Worm (Caenorhabditis elegans) whole organism, L1 larva: ENCODE data around the gene Y77E11A.12.

Source experiments
- ces-1 ChIP-seq: fragments of 150-350 bp; optimal IDR thresholded peaks from 2 replicates; lab custom pipeline; 2014; ENCODE audit warnings: missing biosample characterization, missing genetic modification reagents, missing genetic modification characterization
- egl-27 ChIP-seq, 2 experiments: fragments of 150-350 bp in 1 of 2; sonication (generic microtip); optimal IDR thresholded peaks; 3 replicates each; lab custom pipeline; 2017 to 2018; ENCODE audit warnings: missing biosample characterization in 2 of 2, missing genetic modification characterization in 2 of 2, missing genetic modification reagents in 2 of 2
- jun-1 ChIP-seq: fragments of 150-350 bp; optimal IDR thresholded peaks from 2 replicates; lab custom pipeline; 2014; ENCODE audit warnings: missing biosample characterization, missing genetic modification reagents, missing genetic modification characterization
- lin-39 ChIP-seq: fragments of 150-350 bp; optimal IDR thresholded peaks from 2 replicates; lab custom pipeline; 2014; ENCODE audit warnings: missing biosample characterization, missing genetic modification reagents, missing genetic modification characterization
- lsy-2 ChIP-seq, 2 experiments: fragments of 150-350 bp; optimal IDR thresholded peaks; 2 replicates each; lab custom pipeline; 2014; ENCODE audit warnings: missing biosample characterization in 2 of 2, missing genetic modification characterization in 2 of 2
- mdl-1 ChIP-seq, 2 experiments: fragments of 150-350 bp; optimal IDR thresholded peaks; 2 replicates each; lab custom pipeline; 2014 to 2017; ENCODE audit warnings: missing biosample characterization in 2 of 2, missing genetic modification characterization in 2 of 2, inconsistent platforms in 1 of 2
- nhr-237 ChIP-seq: fragments of 150-350 bp; optimal IDR thresholded peaks from 2 replicates; lab custom pipeline; 2014; ENCODE audit warnings: missing biosample characterization, missing genetic modification characterization
- nhr-28 ChIP-seq: fragments of 150-350 bp; optimal IDR thresholded peaks from 2 replicates; lab custom pipeline; 2014; ENCODE audit warnings: missing biosample characterization, missing genetic modification characterization
- nhr-90 ChIP-seq: sonication (generic microtip); optimal IDR thresholded peaks from 2 replicates; lab custom pipeline; 2016; ENCODE audit warnings: mild to moderate bottlenecking, missing genetic modification characterization, missing compliant biosample characterization; ENCODE audit not compliant: poor library complexity
- skn-1 ChIP-seq: fragments of 150-350 bp; optimal IDR thresholded peaks from 2 replicates; lab custom pipeline; 2014; ENCODE audit warnings: missing biosample characterization, missing genetic modification characterization
- zag-1 ChIP-seq: fragments of 150-350 bp; optimal IDR thresholded peaks from 2 replicates; lab custom pipeline; 2014; ENCODE audit warnings: missing biosample characterization, missing genetic modification characterization

- TF ChIP-seq mdl-1 (tag; optimal IDR thresholded peaks at IDR 0.05; lab: Kevin White, UChicago) (no peak), egl-27 (tag; optimal IDR thresholded peaks at IDR 0.05; lab: Kevin White, UChicago) (no peak), nhr-237 (tag; lab: Kevin White, UChicago) (no peak), nhr-28 (no peak), ces-1 (GFP tag; lab: Kevin White, UChicago) (no peak), zag-1 (no peak), jun-1 (tag; lab: Kevin White, UChicago) (no peak), lsy-2 (tag; optimal IDR thresholded peaks at IDR 0.05; lab: Kevin White, UChicago) (no peak), skn-1 (tag; lab: Kevin White, UChicago) (no peak), lin-39 (no peak), nhr-90 (no peak)
Observed at ce11 chrIV:1435159-1435558, 39.8 kb downstream of the Y77E11A.12 start.
